Worm (Caenorhabditis elegans): ENCODE measurements around the gene srx-135.

DNA sequence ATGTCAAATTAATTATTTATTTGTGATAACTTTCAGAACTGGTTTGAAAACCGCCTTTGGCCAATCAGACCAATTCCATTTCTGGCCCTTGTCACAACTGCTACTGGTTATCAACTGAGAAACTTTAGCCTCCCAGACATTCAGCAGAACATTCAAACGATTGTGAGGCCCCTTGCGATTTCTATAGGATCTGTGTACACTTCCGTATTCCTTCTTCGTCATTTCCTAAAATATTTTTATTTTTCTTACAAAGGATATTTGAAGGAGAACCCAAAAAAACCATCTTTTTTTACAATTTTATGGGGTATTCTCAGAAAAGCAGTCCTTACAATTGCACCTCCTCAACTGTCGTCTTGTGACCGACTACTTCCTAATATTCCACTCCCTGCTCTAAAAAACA is 14.3 kb downstream of the srx-135 start:
- TF ChIP-seq blmp-1 (tag; optimal IDR thresholded peaks at IDR 0.05) (no peak), snpc-4 (tag; optimal IDR thresholded peaks at IDR 0.05) (no peak), ham-2 (GFP tag; optimal IDR thresholded peaks at IDR 0.05) (no peak), M03D4.4 (tag; optimal IDR thresholded peaks at IDR 0.05) (no peak), flh-1 (GFP tag; optimal IDR thresholded peaks at IDR 0.05) (no peak), ztf-11 (tag; optimal IDR thresholded peaks at IDR 0.05) (no peak), nhr-28 (tag; optimal IDR thresholded peaks at IDR 0.05) (no peak), elt-1 (tag; optimal IDR thresholded peaks at IDR 0.05; ENCODE audit: borderline replicate concordance, insufficient read depth) (no peak), ces-1 (GFP tag; optimal IDR thresholded peaks at IDR 0.05) (no peak)
